Worm (Caenorhabditis elegans) whole organism, L4 larva: Measurements from ENCODE around the gene srdh-1.

Experiments
- F10B5.3 ChIP-seq: sonication (generic microtip); optimal IDR thresholded peaks from 2 replicates; lab custom pipeline; 2016; ENCODE audit warnings: mild to moderate bottlenecking, missing genetic modification characterization, missing compliant biosample characterization
- T20F7.1 ChIP-seq: fragments of 200-800 bp; sonication (Bioruptor generic); optimal IDR thresholded peaks from 2 replicates; lab custom pipeline; 2018; ENCODE audit warnings: mild to moderate bottlenecking, missing genetic modification characterization, missing compliant biosample characterization
- T26A8.4 ChIP-seq: fragments of 200-800 bp; sonication (Bioruptor generic); IDR thresholded peaks from 2 replicates; pipeline ENCODE4 v1.3.6; 2022; ENCODE audit warnings: missing genetic modification characterization, missing compliant biosample characterization
- aha-1 ChIP-seq: fragments of 150-350 bp; peaks from one replicate; lab custom pipeline; 2014; ENCODE audit warnings: missing biosample characterization, missing genetic modification characterization
- arid-1 ChIP-seq: fragments of 200-800 bp; sonication (Bioruptor generic); conservative IDR thresholded peaks from 2 replicates; pipeline ENCODE4 v1.3.6; 2022; ENCODE audit warnings: missing genetic modification reagents, missing genetic modification characterization, missing compliant biosample characterization
- ceh-82 ChIP-seq: sonication (generic microtip); optimal IDR thresholded peaks from 2 replicates; lab custom pipeline; 2017; ENCODE audit warnings: missing biosample characterization, missing genetic modification characterization
- ctbp-1 ChIP-seq: fragments of 200-800 bp; sonication (Bioruptor generic); IDR thresholded peaks from 2 replicates; pipeline ENCODE4 v1.3.6; 2022; ENCODE audit warnings: missing genetic modification reagents, missing genetic modification characterization, missing compliant biosample characterization
- daf-12 ChIP-seq: fragments of 150-350 bp; optimal IDR thresholded peaks from 2 replicates; lab custom pipeline; 2014; ENCODE audit warnings: missing biosample characterization, missing genetic modification reagents, missing genetic modification characterization
- daf-16 ChIP-seq, 3 experiments: sonication (generic microtip); optimal IDR thresholded peaks; 2 replicates each; lab custom pipeline; 2016 to 2017; ENCODE audit warnings: missing genetic modification characterization in 3 of 3, missing genetic modification reagents in 3 of 3, mild to moderate bottlenecking in 2 of 3, missing compliant biosample characterization in 2 of 3, missing biosample characterization in 1 of 3, moderate library complexity in 1 of 3
- daf-19 ChIP-seq: fragments of 200-800 bp; sonication (Bioruptor generic); conservative IDR thresholded peaks from 2 replicates; pipeline ENCODE4 v1.3.6; 2022; ENCODE audit warnings: missing genetic modification characterization, missing compliant biosample characterization
- daf-8 ChIP-seq: fragments of 200-800 bp; sonication (Bioruptor generic); IDR thresholded peaks from 2 replicates; pipeline ENCODE4 v1.3.6; 2022; ENCODE audit warnings: missing genetic modification characterization, missing compliant biosample characterization
- dmd-6 ChIP-seq: fragments of 200-800 bp; sonication (Bioruptor generic); IDR thresholded peaks from 2 replicates; pipeline ENCODE4 v1.3.6; 2022; ENCODE audit warnings: missing genetic modification reagents, missing genetic modification characterization, missing compliant biosample characterization
- dmd-9 ChIP-seq: fragments of 200-800 bp; sonication (Bioruptor generic); IDR thresholded peaks from 2 replicates; pipeline ENCODE4 v1.3.6; 2022; ENCODE audit warnings: missing genetic modification reagents, missing genetic modification characterization, missing compliant biosample characterization
- dpl-1 ChIP-seq: fragments of 150-350 bp; optimal IDR thresholded peaks from 2 replicates; lab custom pipeline; 2014; ENCODE audit warnings: missing biosample characterization, missing genetic modification reagents, missing genetic modification characterization
- dve-1 ChIP-seq: sonication (generic microtip); optimal IDR thresholded peaks from 2 replicates; lab custom pipeline; 2017; ENCODE audit warnings: antibody characterized with exemption, mild to moderate bottlenecking, missing genetic modification characterization, missing compliant biosample characterization; ENCODE audit not compliant: insufficient read depth
- egl-43 ChIP-seq: fragments of 200-800 bp; sonication (Bioruptor generic); IDR thresholded peaks from 2 replicates; pipeline ENCODE4 v1.3.6; 2022; ENCODE audit warnings: missing genetic modification reagents, missing genetic modification characterization, missing compliant biosample characterization
- fkh-10 ChIP-seq: fragments of 150-350 bp; optimal IDR thresholded peaks from 2 replicates; lab custom pipeline; 2014; ENCODE audit warnings: missing biosample characterization, missing genetic modification reagents, missing genetic modification characterization
- hlh-11 ChIP-seq: fragments of 200-800 bp; sonication (Bioruptor generic); optimal IDR thresholded peaks from 2 replicates; lab custom pipeline; 2018; ENCODE audit warnings: mild to moderate bottlenecking, missing genetic modification characterization, missing compliant biosample characterization
- hlh-30 ChIP-seq: sonication (generic microtip); optimal IDR thresholded peaks from 2 replicates; lab custom pipeline; 2017; ENCODE audit warnings: antibody characterized with exemption, mild to moderate bottlenecking, missing genetic modification characterization, missing compliant biosample characterization; ENCODE audit not compliant: insufficient read depth
- jun-1 ChIP-seq: fragments of 150-350 bp; optimal IDR thresholded peaks from 2 replicates; lab custom pipeline; 2014; ENCODE audit warnings: missing biosample characterization, missing genetic modification reagents, missing genetic modification characterization
- lim-7 ChIP-seq: fragments of 200-800 bp; sonication (Bioruptor generic); IDR thresholded peaks from 2 replicates; pipeline ENCODE4 v1.3.6; 2022; ENCODE audit warnings: missing genetic modification characterization, missing compliant biosample characterization
- lin-1 ChIP-seq: fragments of 200-800 bp; sonication (Bioruptor generic); IDR thresholded peaks from 2 replicates; pipeline ENCODE4 v1.3.6; 2022; ENCODE audit warnings: missing genetic modification reagents, missing genetic modification characterization, missing compliant biosample characterization
- lin-13 ChIP-seq: fragments of 150-350 bp; optimal IDR thresholded peaks from 2 replicates; lab custom pipeline; 2014; ENCODE audit warnings: missing biosample characterization, missing genetic modification reagents, missing genetic modification characterization
- lin-39 ChIP-seq: fragments of 150-350 bp; optimal IDR thresholded peaks from 2 replicates; lab custom pipeline; 2014; ENCODE audit warnings: missing biosample characterization, missing genetic modification reagents, missing genetic modification characterization
- madf-5 ChIP-seq, 2 experiments: fragments of 200-800 bp; sonication (Bioruptor generic); IDR thresholded peaks; 2 replicates each; pipeline ENCODE4 v1.3.6; 2022; ENCODE audit warnings: missing compliant biosample characterization in 2 of 2, missing genetic modification characterization in 2 of 2
- mdl-1 ChIP-seq, 2 experiments: fragments of 150-350 bp in 1 of 2; sonication (generic microtip) in 1 of 2; optimal IDR thresholded peaks; 2 replicates each; lab custom pipeline; 2014 to 2017; ENCODE audit warnings: missing biosample characterization in 2 of 2, missing genetic modification characterization in 2 of 2
- mxl-3 ChIP-seq: fragments of 200-800 bp; sonication (Bioruptor generic); optimal IDR thresholded peaks from 2 replicates; lab custom pipeline; 2018; ENCODE audit warnings: mild to moderate bottlenecking, missing genetic modification characterization, missing compliant biosample characterization
- nhr-102 ChIP-seq: sonication (generic microtip); optimal IDR thresholded peaks from 2 replicates; lab custom pipeline; 2016; ENCODE audit warnings: mild to moderate bottlenecking, missing genetic modification characterization, moderate library complexity, missing compliant biosample characterization
- nhr-28 ChIP-seq: fragments of 150-350 bp; optimal IDR thresholded peaks from 2 replicates; lab custom pipeline; 2014; ENCODE audit warnings: missing biosample characterization, missing genetic modification characterization
- nhr-41 ChIP-seq: fragments of 200-800 bp; sonication (Bioruptor generic); IDR thresholded peaks from 2 replicates; pipeline ENCODE4 v1.3.6; 2022; ENCODE audit warnings: missing genetic modification reagents, missing genetic modification characterization, missing compliant biosample characterization
- nhr-48 ChIP-seq: sonication (generic microtip); optimal IDR thresholded peaks from 2 replicates; lab custom pipeline; 2016; ENCODE audit warnings: mild to moderate bottlenecking, missing genetic modification characterization, missing compliant biosample characterization
- nhr-76 ChIP-seq: fragments of 150-350 bp; optimal IDR thresholded peaks from 2 replicates; lab custom pipeline; 2014; ENCODE audit warnings: missing biosample characterization, missing genetic modification characterization
- nhr-77 ChIP-seq: fragments of 150-350 bp; optimal IDR thresholded peaks from 2 replicates; lab custom pipeline; 2014; ENCODE audit warnings: missing biosample characterization, missing genetic modification characterization
- php-3 ChIP-seq: fragments of 200-800 bp; sonication (Bioruptor generic); IDR thresholded peaks from 2 replicates; pipeline ENCODE4 v1.3.6; 2022; ENCODE audit warnings: missing genetic modification reagents, missing genetic modification characterization, missing compliant biosample characterization
- pqm-1 ChIP-seq: sonication (generic microtip); optimal IDR thresholded peaks from 2 replicates; lab custom pipeline; 2017; ENCODE audit warnings: missing biosample characterization, missing genetic modification characterization
- sdz-12 ChIP-seq: fragments of 200-800 bp; sonication (Bioruptor generic); optimal IDR thresholded peaks from 2 replicates; lab custom pipeline; 2018; ENCODE audit warnings: mild to moderate bottlenecking, missing genetic modification characterization, missing compliant biosample characterization
- set-16 ChIP-seq: fragments of 200-800 bp; sonication (Bioruptor generic); IDR thresholded peaks from 2 replicates; pipeline ENCODE4 v1.3.6; 2022; ENCODE audit warnings: missing genetic modification reagents, missing genetic modification characterization, missing compliant biosample characterization
- spr-3 ChIP-seq: fragments of 200-800 bp; sonication (Bioruptor generic); optimal IDR thresholded peaks from 2 replicates; lab custom pipeline; 2018; ENCODE audit warnings: mild to moderate bottlenecking, missing genetic modification characterization, missing compliant biosample characterization
- unc-62 ChIP-seq, 3 experiments: fragments of 150-350 bp in 1 of 3; sonication (generic microtip); optimal IDR thresholded peaks in 2 of 3; peaks in 1 of 3; 1 replicate in 1 of 3; 2 replicates in 2 of 3; lab custom pipeline; 2014 to 2017; ENCODE audit warnings: missing biosample characterization in 3 of 3, missing genetic modification characterization in 3 of 3, missing genetic modification reagents in 3 of 3, missing genotype in 1 of 3
- zfp-3 ChIP-seq: fragments of 200-800 bp; sonication (Bioruptor generic); conservative IDR thresholded peaks from 2 replicates; pipeline ENCODE4 v1.3.6; 2022; ENCODE audit warnings: missing genetic modification reagents, missing genetic modification characterization, missing compliant biosample characterization
- zip-11 ChIP-seq: fragments of 200-800 bp; sonication (Bioruptor generic); IDR thresholded peaks from 2 replicates; pipeline ENCODE4 v1.3.6; 2022; ENCODE audit warnings: missing genetic modification characterization, missing compliant biosample characterization
- zip-2 ChIP-seq: fragments of 150-350 bp; optimal IDR thresholded peaks from 2 replicates; lab custom pipeline; 2014; ENCODE audit warnings: missing biosample characterization, missing genetic modification characterization
- ztf-11 ChIP-seq: fragments of 150-350 bp; optimal IDR thresholded peaks from 2 replicates; lab custom pipeline; 2014; ENCODE audit warnings: missing biosample characterization, missing genetic modification characterization

Gene srdh-1

ce11 chrII:8230976-8231375 is 33.5 kb upstream of the srdh-1 start, which contains the start of gene M110.9:
Gene M110.9 (plus strand): TSS chrII:8231276.
- no peak for TF ChIP-seq lin-1 (GFP tag; lab: Robert Waterston, UW)
- no peak for TF ChIP-seq set-16 (GFP tag; lab: Robert Waterston, UW)
- no peak for TF ChIP-seq nhr-77 (tag; lab: Kevin White, UChicago)
- no peak for TF ChIP-seq zip-2
- no peak for TF ChIP-seq nhr-28 (tag; lab: Kevin White, UChicago)
- no peak for TF ChIP-seq daf-8
- TF ChIP-seq arid-1 (GFP tag; lab: Robert Waterston, UW), result no peak
- TF ChIP-seq nhr-76 (tag; lab: Kevin White, UChicago), result no peak
- no peak for TF ChIP-seq F10B5.3 (tag; lab: Kevin White, UChicago)
- TF ChIP-seq spr-3, result no peak
- TF ChIP-seq mxl-3 (GFP tag; lab: Kevin White, UChicago), result no peak
- TF ChIP-seq T26A8.4 (GFP tag; lab: Robert Waterston, UW), result no peak
- no peak for TF ChIP-seq jun-1 (tag; lab: Kevin White, UChicago)
- no peak for TF ChIP-seq daf-16 (GFP tag; optimal IDR thresholded peaks at IDR 0.05; lab: Kevin White, UChicago)
- TF ChIP-seq daf-16 (tag; optimal IDR thresholded peaks at IDR 0.05; lab: Kevin White, UChicago), result no peak
- TF ChIP-seq zfp-3, result no peak
- TF ChIP-seq, all 104 proteins: peak for 0

ce11 chrII:8232489-8232888 is 32.0 kb upstream of the srdh-1 start, which contains the start of gene M110.7:
Gene M110.7 (plus strand): TSS chrII:8232789.
- TF ChIP-seq ctbp-1 (GFP tag; lab: Robert Waterston, UW) (no peak), dmd-9 (GFP tag; lab: Robert Waterston, UW) (no peak), F10B5.3 (tag; lab: Kevin White, UChicago) (no peak), madf-5 (GFP tag; IDR thresholded peaks at IDR 0.05; lab: Robert Waterston, UW) (no peak), zfp-3 (no peak), sdz-12 (GFP tag; lab: Kevin White, UChicago) (no peak), daf-12 (tag; lab: Kevin White, UChicago) (no peak), egl-43 (GFP tag; lab: Robert Waterston, UW) (no peak), zip-11 (no peak), nhr-48 (no peak), ztf-11 (tag; lab: Kevin White, UChicago) (no peak)

DNA sequence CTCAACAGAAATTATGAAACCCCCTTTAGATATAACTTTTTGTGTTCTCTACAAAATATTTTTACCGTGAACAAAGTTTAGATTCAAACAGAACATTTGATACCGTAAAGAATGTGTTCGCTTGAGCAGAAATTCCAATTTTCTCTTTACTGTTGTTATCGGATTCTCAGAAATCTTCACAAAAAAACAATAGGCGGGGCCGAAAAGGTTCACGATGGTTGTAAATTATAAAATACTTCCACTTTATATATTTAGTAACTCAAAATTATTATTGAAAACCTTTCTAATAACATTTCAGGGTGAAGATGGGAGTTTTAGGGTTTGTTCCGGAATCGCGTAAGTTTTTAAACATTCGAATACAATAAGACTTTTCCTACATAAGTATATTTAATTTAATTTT is 26.3 kb upstream of the srdh-1 start, which contains the start of gene nlp-5:
Gene nlp-5 (plus strand): TSS at position 301 of the 400 bp plus-strand sequence.
- peak in 1 of 2 experiments; percentile 61 for TF ChIP-seq unc-62 (GFP tag; optimal IDR thresholded peaks at IDR 0.05 in 1 of 2; lab: Kevin White, UChicago)
- TF ChIP-seq unc-62 (tag; optimal IDR thresholded peaks at IDR 0.05; lab: Kevin White, UChicago), result no peak
- no peak for TF ChIP-seq nhr-41 (GFP tag; lab: Robert Waterston, UW)

DNA sequence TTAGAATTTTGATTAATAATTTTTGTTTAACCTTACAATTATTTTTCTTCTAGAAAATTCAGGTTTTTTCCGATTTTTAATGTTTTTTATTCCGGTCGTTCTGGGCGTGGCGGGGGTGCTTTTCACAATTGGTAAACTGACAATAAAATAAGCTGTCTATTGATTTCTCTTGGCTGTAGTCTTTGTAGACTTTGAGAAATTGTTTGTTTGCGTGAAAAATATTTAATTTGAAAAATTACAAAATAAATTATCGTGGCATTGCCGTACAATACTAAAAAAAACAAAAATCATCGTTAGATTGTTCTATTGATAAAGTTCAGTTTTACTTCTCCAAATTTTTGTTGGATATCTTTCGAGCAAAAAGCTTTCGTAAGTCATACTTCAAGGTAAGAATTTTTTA is 18.0 kb upstream of the srdh-1 start, which contains the start of gene F35C11.3:
Gene F35C11.3 (plus strand): TSS at position 301 of the 400 bp plus-strand sequence.
- no peak for TF ChIP-seq sdz-12 (GFP tag; lab: Kevin White, UChicago)

DNA sequence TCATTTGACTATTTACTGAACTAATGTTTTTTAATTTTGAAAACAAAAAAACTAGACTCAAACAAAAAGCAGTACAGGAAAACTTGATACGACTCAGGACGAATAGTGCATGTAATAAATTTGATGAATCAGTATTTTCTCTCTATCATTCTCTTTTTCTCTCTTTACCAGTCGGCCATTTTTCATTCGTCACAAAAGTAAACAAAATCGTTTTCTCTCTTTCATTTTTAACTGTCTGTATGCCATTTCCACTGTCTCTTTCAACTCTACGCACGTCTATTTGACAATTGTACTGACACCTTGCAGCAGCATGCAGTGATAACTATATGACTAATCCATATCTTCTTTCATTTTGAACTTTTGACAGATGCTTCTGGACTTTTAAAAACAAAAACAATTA is 15.7 kb upstream of the srdh-1 start, which contains the start of the genes F35C11.2 and F35C11.4:
Gene F35C11.2 (minus strand): TSS at position 90 of the 400 bp plus-strand sequence.
Gene F35C11.4 (plus strand): TSS at position 260 of the 400 bp plus-strand sequence.
- TF ChIP-seq lim-7 (no peak), hlh-30 (tag; lab: Kevin White, UChicago) (no peak), dve-1 (tag; lab: Kevin White, UChicago) (peak; percentile 79), daf-19 (no peak), T20F7.1 (GFP tag; lab: Kevin White, UChicago) (peak; percentile 16), ceh-82 (no peak), lin-13 (no peak), nhr-48 (peak; percentile 31), aha-1 (tag; lab: Kevin White, UChicago) (peak; percentile 25), fkh-10 (GFP tag; lab: Kevin White, UChicago) (no peak), pqm-1 (tag; lab: Kevin White, UChicago) (peak; percentile 64), hlh-11 (tag; lab: Kevin White, UChicago) (peak; percentile 80), nhr-102 (tag; lab: Kevin White, UChicago) (no peak), sdz-12 (GFP tag; lab: Kevin White, UChicago) (no peak), mdl-1 (tag; optimal IDR thresholded peaks at IDR 0.05; lab: Kevin White, UChicago) (no peak), dmd-6 (GFP tag; lab: Robert Waterston, UW) (peak; percentile 89), php-3 (peak; percentile 43; the same call in 1 of the 2 replicates), lin-39 (tag; lab: Kevin White, UChicago) (no peak), dpl-1 (no peak), nhr-28 (tag; lab: Kevin White, UChicago) (peak; percentile 70)
